Fruit fly (Drosophila melanogaster) whole organism, pupa: Measurements from ENCODE around the gene glec.

Source experiments
- CG10348 ChIP-seq: fragments of 200-800 bp; sonication (Bioruptor generic); IDR thresholded peaks from 2 replicates; pipeline ENCODE4 v1.3.6; 2022; ENCODE audit warnings: missing biosample characterization, missing genetic modification characterization
- CG12605 ChIP-seq: fragments of 200-800 bp; sonication (Bioruptor generic); IDR thresholded peaks from 2 replicates; pipeline ENCODE4 v1.3.6; 2022; ENCODE audit warnings: missing biosample characterization, missing genetic modification characterization
- CG13204 ChIP-seq: fragments of 200-800 bp; sonication (Bioruptor generic); optimal IDR thresholded peaks from 2 replicates; lab custom pipeline; 2018; ENCODE audit warnings: missing biosample characterization, mild to moderate bottlenecking, missing genetic modification characterization, moderate library complexity
- CG14655 ChIP-seq: fragments of 200-800 bp; sonication (Bioruptor generic); optimal IDR thresholded peaks from 3 replicates; lab custom pipeline; 2017; ENCODE audit warnings: mild to moderate bottlenecking, missing biosample characterization, missing genetic modification reagents, missing genetic modification characterization
- CG15710 ChIP-seq: fragments of 200-800 bp; sonication (Bioruptor generic); optimal IDR thresholded peaks from 2 replicates; lab custom pipeline; 2018; ENCODE audit warnings: missing biosample characterization, mild to moderate bottlenecking, missing genetic modification characterization, moderate library complexity
- CG17806 ChIP-seq: fragments of 200-800 bp; sonication (Bioruptor generic); optimal IDR thresholded peaks from 2 replicates; lab custom pipeline; 2018; ENCODE audit warnings: missing biosample characterization, mild to moderate bottlenecking, missing genetic modification characterization, moderate library complexity
- CG32121 ChIP-seq: fragments of 200-800 bp; sonication (Bioruptor generic); IDR thresholded peaks from 2 replicates; pipeline ENCODE4 v1.3.6; 2022; ENCODE audit warnings: missing biosample characterization, missing genetic modification characterization
- CG34367 ChIP-seq: fragments of 200-800 bp; sonication (Bioruptor generic); optimal IDR thresholded peaks from 2 replicates; lab custom pipeline; 2018; ENCODE audit warnings: missing biosample characterization, mild to moderate bottlenecking, missing genetic modification characterization
- CG4496 ChIP-seq: fragments of 200-800 bp; sonication (Bioruptor generic); IDR thresholded peaks from 3 replicates; pipeline ENCODE4 v1.3.6; 2022; ENCODE audit warnings: missing biosample characterization, missing genetic modification characterization
- CG8159 ChIP-seq: fragments of 200-800 bp; sonication (Bioruptor generic); optimal IDR thresholded peaks from 3 replicates; lab custom pipeline; 2018; ENCODE audit warnings: missing biosample characterization, mild to moderate bottlenecking, missing genetic modification characterization, moderate library complexity
- CG8301 ChIP-seq: fragments of 200-800 bp; sonication (Bioruptor generic); optimal IDR thresholded peaks from 2 replicates; lab custom pipeline; 2018; ENCODE audit warnings: missing biosample characterization, mild to moderate bottlenecking, missing genetic modification characterization
- CG9948 ChIP-seq: fragments of 200-800 bp; sonication (Bioruptor generic); optimal IDR thresholded peaks from 2 replicates; lab custom pipeline; 2018; ENCODE audit warnings: missing biosample characterization, mild to moderate bottlenecking, missing genetic modification characterization, moderate library complexity
- D1 ChIP-seq: fragments of 200-800 bp; sonication (Bioruptor generic); optimal IDR thresholded peaks from 2 replicates; lab custom pipeline; 2018; ENCODE audit warnings: missing biosample characterization, mild to moderate bottlenecking, missing genetic modification characterization, moderate library complexity
- EcR ChIP-seq: fragments of 200-800 bp; sonication (Bioruptor generic); optimal IDR thresholded peaks from 3 replicates; lab custom pipeline; 2019; ENCODE audit warnings: missing biosample characterization, missing genetic modification characterization, mild to moderate bottlenecking, moderate library complexity, missing genetic modification reagents
- Ets98B ChIP-seq: fragments of 200-800 bp; sonication (Bioruptor generic); IDR thresholded peaks from 2 replicates; pipeline ENCODE4 v1.3.6; 2022; ENCODE audit warnings: missing biosample characterization, missing genetic modification characterization
- Pif1A ChIP-seq: fragments of 200-800 bp; sonication (Bioruptor generic); optimal IDR thresholded peaks from 3 replicates; lab custom pipeline; 2016; ENCODE audit warnings: missing biosample characterization, missing genetic modification characterization
- Pif1B ChIP-seq: fragments of 200-800 bp; sonication (Bioruptor generic); optimal IDR thresholded peaks from 3 replicates; lab custom pipeline; 2016; ENCODE audit warnings: missing biosample characterization, missing genetic modification characterization
- Snoo ChIP-seq: fragments of 200-800 bp; sonication (Bioruptor generic); optimal IDR thresholded peaks from 3 replicates; lab custom pipeline; 2017; ENCODE audit warnings: missing biosample characterization, mild to moderate bottlenecking, missing genetic modification characterization, inconsistent platforms
- fd96Ca ChIP-seq: fragments of 200-800 bp; sonication (Bioruptor generic); IDR thresholded peaks from 3 replicates; pipeline ENCODE4 v1.3.6; 2022; ENCODE audit warnings: missing biosample characterization, missing genetic modification characterization
- gl ChIP-seq: fragments of 200-800 bp; sonication (Bioruptor generic); optimal IDR thresholded peaks from 2 replicates; lab custom pipeline; 2018; ENCODE audit warnings: missing biosample characterization, mild to moderate bottlenecking, missing genetic modification characterization
- rn ChIP-seq: fragments of 200-800 bp; sonication (Bioruptor generic); IDR thresholded peaks from 2 replicates; pipeline ENCODE4 v1.3.6; 2022; ENCODE audit warnings: missing biosample characterization, missing genetic modification characterization

Gene glec

DNA sequence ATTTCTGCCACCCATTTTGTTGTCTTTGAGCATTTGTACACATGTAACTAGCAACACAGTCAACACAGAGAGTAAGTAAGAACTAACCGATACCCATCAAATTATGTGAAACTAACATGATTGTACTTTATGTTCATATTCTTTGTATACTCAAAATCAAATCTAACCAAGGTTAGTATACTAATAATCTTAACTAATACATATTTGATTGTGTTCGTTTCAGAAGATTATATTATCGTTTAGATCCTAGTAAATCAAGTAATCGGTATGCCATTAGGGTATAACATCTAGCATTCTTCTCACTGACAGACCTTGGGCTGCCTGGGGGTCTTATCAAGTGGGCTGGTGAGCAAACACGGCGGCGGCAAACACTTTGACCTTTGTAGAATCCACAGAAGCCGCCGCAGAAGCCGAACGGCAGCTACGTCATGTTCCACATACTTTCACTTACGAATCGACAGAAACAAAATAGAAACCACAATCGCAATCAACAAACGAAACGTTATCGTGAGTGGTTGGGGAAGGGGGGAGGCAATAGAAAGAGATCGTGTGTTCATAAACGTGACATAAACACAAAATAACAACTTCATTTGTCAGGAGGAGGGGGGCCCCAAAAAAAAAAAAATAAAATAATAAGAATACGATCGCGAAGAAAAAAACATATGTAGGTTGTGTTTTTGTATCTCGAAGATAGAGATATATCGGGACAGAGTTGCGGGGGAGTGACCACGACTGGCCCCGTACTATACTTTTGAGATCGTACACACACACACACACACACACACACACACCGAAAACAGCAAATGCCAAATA, 20.5 kb downstream of the glec start:
- TF ChIP-seq CG10348 (no peak), CG4496 (GFP tag; lab: Robert Waterston, UW) (peak; percentile 50; the same call in 1 of the 3 replicates), CG32121 (GFP tag; lab: Robert Waterston, UW) (no peak), CG12605 (GFP tag; lab: Robert Waterston, UW) (no peak), Pif1A (GFP tag; lab: Kevin White, UChicago) (no peak)

DNA sequence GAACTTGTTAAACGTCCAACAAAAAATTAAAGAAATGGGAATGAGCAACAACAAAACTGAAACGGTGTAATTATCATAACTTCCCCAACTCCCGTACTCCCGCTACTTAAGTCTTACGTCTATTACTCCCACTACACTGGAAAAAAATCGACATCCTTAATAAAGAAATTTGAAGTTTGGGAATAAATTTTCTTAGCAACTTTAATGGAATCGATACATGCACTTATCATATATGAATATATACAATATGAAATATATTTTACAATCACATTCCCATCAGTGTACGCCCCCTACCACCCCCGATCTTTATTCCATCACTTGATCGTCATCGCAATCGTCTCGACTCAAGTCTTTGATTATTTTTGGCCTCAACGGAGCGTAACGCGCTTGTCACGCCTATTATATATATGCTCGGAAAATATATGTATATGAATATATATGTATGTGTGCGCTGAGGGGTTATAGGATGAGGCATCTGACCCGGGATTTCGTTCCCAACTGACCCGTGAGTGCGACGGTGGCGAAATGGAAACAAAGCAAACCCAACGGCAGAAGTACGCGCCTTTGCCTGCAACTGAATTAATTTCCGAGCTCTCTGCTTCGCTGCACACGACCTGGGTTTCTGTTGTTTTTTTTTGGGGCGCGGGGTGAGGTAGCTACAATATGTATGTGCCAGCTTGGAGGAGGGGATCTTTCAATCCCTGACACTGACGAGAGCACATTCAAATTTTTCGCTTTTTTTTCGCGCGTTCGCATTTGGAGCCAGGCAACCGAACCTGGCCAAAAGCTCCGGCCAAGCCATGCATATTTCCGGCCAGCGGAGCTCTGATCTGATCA, 21.6 kb downstream of the glec start:
- TF ChIP-seq Pif1B: peak; percentile 28
- TF ChIP-seq fd96Ca (GFP tag; lab: Robert Waterston, UW): no peak
- peak; percentile 9 for TF ChIP-seq CG34367 (tag; lab: Kevin White, UChicago)

dm6 chr3R:21832203-21832602, 23.9 kb downstream of the glec start, which contains the start of gene Gr93a:
Gene Gr93a, plus strand, starts transcription at chr3R:21832503.
- TF ChIP-seq EcR (GFP tag; lab: Kevin White, UChicago) (peak; percentile 5), Pif1B (no peak)

- TF ChIP-seq CG8301 (tag; lab: Kevin White, UChicago) (no peak), EcR (GFP tag; lab: Kevin White, UChicago) (peak; percentile 67)
Measured at dm6 chr3R:21831040-21831439, 25.0 kb downstream of the glec start.

dm6 chr3R:21830303-21830707, 25.8 kb downstream of the glec start:
- TF ChIP-seq Snoo (tag; lab: Kevin White, UChicago): no peak
- peak; percentile 84 for TF ChIP-seq CG8159
- no peak for TF ChIP-seq Pif1B
- TF ChIP-seq rn (GFP tag; lab: Robert Waterston, UW): no peak
- TF ChIP-seq CG13204: no peak
- TF ChIP-seq CG17806: peak; percentile 71
- TF ChIP-seq CG8301 (tag; lab: Kevin White, UChicago): peak; percentile 78
- TF ChIP-seq Ets98B: no peak
- peak; percentile 59 for TF ChIP-seq CG34367 (tag; lab: Kevin White, UChicago)
- peak; percentile 78 for TF ChIP-seq CG15710 (tag; lab: Kevin White, UChicago)
- peak; percentile 39; the same call in 1 of the 3 replicates for TF ChIP-seq CG4496 (GFP tag; lab: Robert Waterston, UW)
- peak; percentile 83 for TF ChIP-seq CG9948 (tag; lab: Kevin White, UChicago)
- TF ChIP-seq fd96Ca (GFP tag; lab: Robert Waterston, UW): no peak
- TF ChIP-seq CG32121 (GFP tag; lab: Robert Waterston, UW): no peak
- peak; percentile 92 for TF ChIP-seq CG14655
- TF ChIP-seq Pif1A (GFP tag; lab: Kevin White, UChicago): no peak
- no peak for TF ChIP-seq CG12605 (GFP tag; lab: Robert Waterston, UW)
- TF ChIP-seq EcR (GFP tag; lab: Kevin White, UChicago): no peak
- TF ChIP-seq D1 (tag; lab: Kevin White, UChicago): peak; percentile 50
- no peak for TF ChIP-seq CG10348

- TF ChIP-seq Snoo (tag; lab: Kevin White, UChicago) (no peak), CG17806 (peak; percentile 77), Ets98B (0 out of 2 replicates have a peak, but pooled peaks have one; percentile 4), gl (tag; lab: Kevin White, UChicago) (peak; percentile 9), rn (GFP tag; lab: Robert Waterston, UW) (no peak), Pif1A (GFP tag; lab: Kevin White, UChicago) (peak; percentile 49), D1 (tag; lab: Kevin White, UChicago) (no peak), fd96Ca (GFP tag; lab: Robert Waterston, UW) (peak; percentile 66; the same call in 1 of the 3 replicates), CG4496 (GFP tag; lab: Robert Waterston, UW) (no peak; the same call in 2 of the 3 replicates), CG10348 (no peak), CG8159 (peak; percentile 36), EcR (GFP tag; lab: Kevin White, UChicago) (peak; percentile 98), CG32121 (GFP tag; lab: Robert Waterston, UW) (no peak), Pif1B (no peak), CG12605 (GFP tag; lab: Robert Waterston, UW) (no peak), CG8301 (tag; lab: Kevin White, UChicago) (no peak), CG34367 (tag; lab: Kevin White, UChicago) (peak; percentile 22), CG13204 (no peak), CG9948 (tag; lab: Kevin White, UChicago) (peak; percentile 35), CG14655 (no peak), CG15710 (tag; lab: Kevin White, UChicago) (peak; percentile 44)
Measured at dm6 chr3R:21829487-21829957, 26.5 kb downstream of the glec start.
